Worm (Caenorhabditis elegans) whole organism, L1 larva: ENCODE measurements around the gene prkl-1.
A peak's percentile ranks its signal among the peaks of the same experiment; 100 is the strongest.

Experiments used
- C04F5.9 ChIP-seq: sonication (generic microtip); optimal IDR thresholded peaks from 2 replicates; lab custom pipeline; 2016; ENCODE audit warnings: missing genetic modification characterization, missing compliant biosample characterization
- C16A3.4 ChIP-seq: fragments of 150-350 bp; optimal IDR thresholded peaks from 2 replicates; lab custom pipeline; 2014; ENCODE audit warnings: missing biosample characterization, missing genetic modification characterization
- F16B12.6 ChIP-seq: fragments of 150-350 bp; optimal IDR thresholded peaks from 2 replicates; lab custom pipeline; 2014; ENCODE audit warnings: missing biosample characterization, missing genetic modification characterization
- Y116A8C.19 ChIP-seq: sonication (generic microtip); optimal IDR thresholded peaks from 2 replicates; lab custom pipeline; 2016; ENCODE audit warnings: missing compliant biosample characterization, missing genetic modification characterization, borderline replicate concordance
- aha-1 ChIP-seq: fragments of 150-350 bp; optimal IDR thresholded peaks from 2 replicates; lab custom pipeline; 2014; ENCODE audit warnings: missing biosample characterization, missing genetic modification characterization
- alr-1 ChIP-seq: fragments of 200-800 bp; sonication (Bioruptor generic); optimal IDR thresholded peaks from 2 replicates; lab custom pipeline; 2018; ENCODE audit warnings: borderline replicate concordance, mild to moderate bottlenecking, missing genetic modification characterization, missing compliant biosample characterization
- aly-2 ChIP-seq: fragments of 150-350 bp; optimal IDR thresholded peaks from 2 replicates; lab custom pipeline; 2014; ENCODE audit warnings: missing biosample characterization, missing genetic modification characterization
- ama-1 ChIP-seq: fragments of 150-350 bp; optimal IDR thresholded peaks from 2 replicates; lab custom pipeline; 2014
- blmp-1 ChIP-seq: fragments of 150-350 bp; optimal IDR thresholded peaks from 2 replicates; lab custom pipeline; 2014; ENCODE audit warnings: missing biosample characterization, missing genetic modification characterization
- ceh-63 ChIP-seq: fragments of 200-800 bp; sonication (Bioruptor generic); optimal IDR thresholded peaks from 2 replicates; lab custom pipeline; 2018; ENCODE audit warnings: mild to moderate bottlenecking, missing genetic modification characterization, missing compliant biosample characterization
- ceh-8 ChIP-seq: fragments of 200-800 bp; sonication (Bioruptor generic); optimal IDR thresholded peaks from 2 replicates; lab custom pipeline; 2018; ENCODE audit warnings: mild to moderate bottlenecking, missing genetic modification characterization, moderate library complexity, missing compliant biosample characterization
- ceh-90 ChIP-seq: sonication (generic microtip); optimal IDR thresholded peaks from 2 replicates; lab custom pipeline; 2016; ENCODE audit warnings: missing genetic modification characterization, missing compliant biosample characterization
- ces-1 ChIP-seq: fragments of 150-350 bp; optimal IDR thresholded peaks from 2 replicates; lab custom pipeline; 2014; ENCODE audit warnings: missing biosample characterization, missing genetic modification reagents, missing genetic modification characterization
- dpl-1 ChIP-seq, 3 experiments: fragments of 150-350 bp in 2 of 3; sonication (generic microtip) in 1 of 3; optimal IDR thresholded peaks; 2 replicates each; lab custom pipeline; 2014 to 2017; ENCODE audit warnings: missing biosample characterization in 3 of 3, missing genetic modification characterization in 3 of 3, missing genetic modification reagents in 3 of 3
- efl-3 ChIP-seq: fragments of 200-800 bp; sonication (Bioruptor generic); optimal IDR thresholded peaks from 2 replicates; lab custom pipeline; 2018; ENCODE audit warnings: mild to moderate bottlenecking, missing genetic modification characterization, missing compliant biosample characterization
- egl-13 ChIP-seq: sonication (generic microtip); optimal IDR thresholded peaks from 2 replicates; lab custom pipeline; 2016; ENCODE audit warnings: missing genotype, missing genetic modification reagents, missing genetic modification characterization, missing compliant biosample characterization
- egl-27 ChIP-seq, 2 experiments: fragments of 150-350 bp in 1 of 2; sonication (generic microtip); optimal IDR thresholded peaks; 3 replicates each; lab custom pipeline; 2017 to 2018; ENCODE audit warnings: missing biosample characterization in 2 of 2, missing genetic modification characterization in 2 of 2, missing genetic modification reagents in 2 of 2
- elt-2 ChIP-seq: sonication (generic microtip); optimal IDR thresholded peaks from 2 replicates; lab custom pipeline; 2016; ENCODE audit warnings: missing genetic modification characterization, mild to moderate bottlenecking, inconsistent platforms, missing compliant biosample characterization, missing genetic modification reagents
- elt-3 ChIP-seq, 6 experiments: fragments of 150-350 bp in 1 of 6; sonication (generic microtip); optimal IDR thresholded peaks; 2 replicates each; lab custom pipeline; 2017 to 2018; ENCODE audit warnings: missing biosample characterization in 6 of 6, missing genetic modification characterization in 6 of 6, inconsistent platforms in 1 of 6
- ets-5 ChIP-seq: fragments of 200-800 bp; sonication (Bioruptor generic); IDR thresholded peaks from 2 replicates; pipeline ENCODE4 v1.3.6; 2022; ENCODE audit warnings: missing genetic modification characterization, missing compliant biosample characterization
- fkh-8 ChIP-seq: sonication (generic microtip); optimal IDR thresholded peaks from 2 replicates; lab custom pipeline; 2016; ENCODE audit warnings: mild to moderate bottlenecking, missing genetic modification characterization, missing compliant biosample characterization
- grh-1 ChIP-seq: fragments of 200-800 bp; sonication (Bioruptor generic); IDR thresholded peaks from 2 replicates; pipeline ENCODE4 v1.3.6; 2022; ENCODE audit warnings: missing genetic modification reagents, missing genetic modification characterization, missing compliant biosample characterization
- hlh-17 ChIP-seq: fragments of 200-800 bp; sonication (Bioruptor generic); optimal IDR thresholded peaks from 2 replicates; lab custom pipeline; 2018; ENCODE audit warnings: missing genetic modification characterization, mild to moderate bottlenecking, missing compliant biosample characterization, moderate library complexity, borderline replicate concordance
- hpl-2 ChIP-seq: fragments of 150-350 bp; optimal IDR thresholded peaks from 2 replicates; lab custom pipeline; 2014; ENCODE audit warnings: missing biosample characterization, missing genetic modification reagents, missing genetic modification characterization
- isw-1 ChIP-seq: fragments of 200-800 bp; sonication (Bioruptor generic); IDR thresholded peaks from 2 replicates; pipeline ENCODE4 v1.3.6; 2022; ENCODE audit warnings: missing genetic modification characterization, missing compliant biosample characterization
- lin-13 ChIP-seq: fragments of 150-350 bp; optimal IDR thresholded peaks from 2 replicates; lab custom pipeline; 2014; ENCODE audit warnings: missing biosample characterization, missing genetic modification reagents, missing genetic modification characterization
- lin-15B ChIP-seq: fragments of 150-350 bp; sonication (generic microtip); optimal IDR thresholded peaks from 3 replicates; lab custom pipeline; 2014; ENCODE audit warnings: missing biosample characterization, missing genetic modification characterization
- mdl-1 ChIP-seq, 2 experiments: fragments of 150-350 bp; optimal IDR thresholded peaks; 2 replicates each; lab custom pipeline; 2014 to 2017; ENCODE audit warnings: missing biosample characterization in 2 of 2, missing genetic modification characterization in 2 of 2, inconsistent platforms in 1 of 2
- mef-2 ChIP-seq: fragments of 150-350 bp; optimal IDR thresholded peaks from 2 replicates; lab custom pipeline; 2014; ENCODE audit warnings: missing biosample characterization, missing genetic modification characterization
- mep-1 ChIP-seq: fragments of 150-350 bp; optimal IDR thresholded peaks from 2 replicates; lab custom pipeline; 2014; ENCODE audit warnings: missing biosample characterization, missing genetic modification characterization
- nhr-11 ChIP-seq: fragments of 150-350 bp; optimal IDR thresholded peaks from 2 replicates; lab custom pipeline; 2014; ENCODE audit warnings: missing biosample characterization, missing genetic modification characterization
- nhr-19 ChIP-seq: fragments of 200-800 bp; sonication (Bioruptor generic); conservative IDR thresholded peaks from 2 replicates; pipeline ENCODE4 v1.3.6; 2022; ENCODE audit warnings: missing genetic modification characterization, missing compliant biosample characterization
- nhr-20 ChIP-seq: sonication (generic microtip); optimal IDR thresholded peaks from 2 replicates; lab custom pipeline; 2016; ENCODE audit warnings: mild to moderate bottlenecking, missing genetic modification characterization, missing compliant biosample characterization
- nhr-237 ChIP-seq: fragments of 150-350 bp; optimal IDR thresholded peaks from 2 replicates; lab custom pipeline; 2014; ENCODE audit warnings: missing biosample characterization, missing genetic modification characterization
- nhr-28 ChIP-seq: fragments of 150-350 bp; optimal IDR thresholded peaks from 2 replicates; lab custom pipeline; 2014; ENCODE audit warnings: missing biosample characterization, missing genetic modification characterization
- nhr-47 ChIP-seq: sonication (generic microtip); optimal IDR thresholded peaks from 2 replicates; lab custom pipeline; 2016; ENCODE audit warnings: mild to moderate bottlenecking, missing genetic modification characterization, moderate library complexity, missing compliant biosample characterization
- nhr-76 ChIP-seq: sonication (generic microtip); optimal IDR thresholded peaks from 2 replicates; lab custom pipeline; 2017; ENCODE audit warnings: missing biosample characterization, missing genetic modification characterization
- nhr-77 ChIP-seq: fragments of 150-350 bp; optimal IDR thresholded peaks from 2 replicates; lab custom pipeline; 2014; ENCODE audit warnings: missing biosample characterization, missing genetic modification characterization
- nhr-90 ChIP-seq: sonication (generic microtip); optimal IDR thresholded peaks from 2 replicates; lab custom pipeline; 2016; ENCODE audit warnings: mild to moderate bottlenecking, missing genetic modification characterization, missing compliant biosample characterization; ENCODE audit not compliant: poor library complexity
- pag-3 ChIP-seq: sonication (generic microtip); optimal IDR thresholded peaks from 2 replicates; lab custom pipeline; 2017; ENCODE audit warnings: missing genetic modification characterization, mild to moderate bottlenecking, missing compliant biosample characterization, antibody characterized with exemption, borderline replicate concordance; ENCODE audit not compliant: insufficient read depth
- pqm-1 ChIP-seq: sonication (generic microtip); optimal IDR thresholded peaks from 3 replicates; lab custom pipeline; 2017; ENCODE audit warnings: missing biosample characterization, missing genetic modification characterization
- rnt-1 ChIP-seq: sonication (generic microtip); optimal IDR thresholded peaks from 2 replicates; lab custom pipeline; 2016; ENCODE audit warnings: mild to moderate bottlenecking, missing genetic modification characterization, moderate library complexity, missing compliant biosample characterization
- snpc-4 ChIP-seq: fragments of 150-350 bp; optimal IDR thresholded peaks from 2 replicates; lab custom pipeline; 2014; ENCODE audit warnings: missing biosample characterization, missing genetic modification characterization
- sox-4 ChIP-seq: sonication (generic microtip); optimal IDR thresholded peaks from 2 replicates; lab custom pipeline; 2016; ENCODE audit warnings: missing genetic modification characterization, missing compliant biosample characterization
- sup-37 ChIP-seq: fragments of 200-800 bp; sonication (Bioruptor generic); optimal IDR thresholded peaks from 2 replicates; lab custom pipeline; 2018; ENCODE audit warnings: mild to moderate bottlenecking, missing genetic modification characterization, missing compliant biosample characterization
- swsn-7 ChIP-seq: sonication (generic microtip); optimal IDR thresholded peaks from 2 replicates; lab custom pipeline; 2016; ENCODE audit warnings: missing genetic modification characterization, missing compliant biosample characterization
- tlp-1 ChIP-seq: fragments of 150-350 bp; optimal IDR thresholded peaks from 2 replicates; lab custom pipeline; 2014; ENCODE audit warnings: missing biosample characterization, missing genetic modification characterization
- unc-130 ChIP-seq: fragments of 150-350 bp; optimal IDR thresholded peaks from 2 replicates; lab custom pipeline; 2017; ENCODE audit warnings: missing biosample characterization, missing genetic modification characterization, inconsistent platforms
- unc-30 ChIP-seq: sonication (generic microtip); optimal IDR thresholded peaks from 2 replicates; lab custom pipeline; 2017; ENCODE audit warnings: missing biosample characterization, missing genetic modification characterization
- unc-86 ChIP-seq: sonication (generic microtip); optimal IDR thresholded peaks from 2 replicates; lab custom pipeline; 2016; ENCODE audit warnings: missing genetic modification characterization, missing compliant biosample characterization
- unc-98 ChIP-seq: fragments of 200-800 bp; sonication (Bioruptor generic); IDR thresholded peaks from 2 replicates; pipeline ENCODE4 v1.3.6; 2022; ENCODE audit warnings: missing genetic modification characterization, missing compliant biosample characterization
- vab-15 ChIP-seq: sonication (generic microtip); optimal IDR thresholded peaks from 2 replicates; lab custom pipeline; 2017; ENCODE audit warnings: missing genotype, mild to moderate bottlenecking, missing genetic modification characterization, missing compliant biosample characterization
- ztf-11 ChIP-seq, 2 experiments: sonication (generic microtip); optimal IDR thresholded peaks; 2 replicates each; lab custom pipeline; 2016 to 2017; ENCODE audit warnings: missing genetic modification characterization in 2 of 2, missing biosample characterization in 1 of 2, missing compliant biosample characterization in 1 of 2
- ztf-4 ChIP-seq: fragments of 150-350 bp; optimal IDR thresholded peaks from 2 replicates; lab custom pipeline; 2014; ENCODE audit warnings: missing biosample characterization, missing genetic modification characterization

Gene prkl-1

ce11 chrIV:7020630-7021029, 33.9 kb upstream of the prkl-1 start (continued):
- TF ChIP-seq nhr-28 (tag; lab: Kevin White, UChicago) (no peak), pqm-1 (tag; lab: Kevin White, UChicago) (no peak), efl-3 (GFP tag; lab: Kevin White, UChicago) (no peak), sox-4 (tag; lab: Kevin White, UChicago) (no peak), ceh-63 (no peak), nhr-76 (no peak), ets-5 (GFP tag; lab: Robert Waterston, UW) (no peak), aly-2 (tag; lab: Kevin White, UChicago) (no peak), fkh-8 (tag; lab: Kevin White, UChicago) (no peak), pag-3 (tag; lab: Kevin White, UChicago) (no peak), grh-1 (no peak), ztf-4 (no peak), unc-130 (tag; lab: Kevin White, UChicago) (peak; percentile 43), vab-15 (no peak), nhr-20 (tag; lab: Kevin White, UChicago) (peak; percentile 59), nhr-19 (peak; percentile 22; the same call in 1 of the 2 replicates), swsn-7 (tag; lab: Kevin White, UChicago) (no peak), unc-30 (tag; lab: Kevin White, UChicago) (no peak), Y116A8C.19 (tag; lab: Kevin White, UChicago) (no peak), sup-37 (GFP tag; lab: Kevin White, UChicago) (no peak), egl-13 (no peak), ceh-8 (no peak), aha-1 (tag; lab: Kevin White, UChicago) (no peak), unc-98 (GFP tag; lab: Robert Waterston, UW) (no peak), elt-2 (tag; lab: Kevin White, UChicago) (peak; percentile 80), isw-1 (GFP tag; lab: Robert Waterston, UW) (no peak), egl-27 (tag; optimal IDR thresholded peaks at IDR 0.05; lab: Kevin White, UChicago) (no peak), unc-86 (tag; lab: Kevin White, UChicago) (no peak), C16A3.4 (tag; lab: Kevin White, UChicago) (peak; percentile 24), rnt-1 (tag; lab: Kevin White, UChicago) (no peak), mep-1 (tag; lab: Kevin White, UChicago) (peak; percentile 17), C04F5.9 (tag; lab: Kevin White, UChicago) (no peak), alr-1 (tag; lab: Kevin White, UChicago) (no peak), ceh-90 (tag; lab: Kevin White, UChicago) (no peak), ces-1 (GFP tag; lab: Kevin White, UChicago) (no peak), hlh-17 (GFP tag; lab: Kevin White, UChicago) (no peak), nhr-11 (tag; lab: Kevin White, UChicago) (no peak), F16B12.6 (tag; lab: Kevin White, UChicago) (no peak), lin-15B (tag; lab: Kevin White, UChicago) (no peak), lin-13 (GFP tag; lab: Kevin White, UChicago) (no peak), ama-1 (lab: Kevin White, UChicago) (no peak), nhr-47 (tag; lab: Kevin White, UChicago) (no peak), elt-3 (tag; optimal IDR thresholded peaks at IDR 0.05; lab: Kevin White, UChicago) (peak in 2 of 6 experiments; percentile 37 to 83), blmp-1 (tag; lab: Kevin White, UChicago) (peak; percentile 65), snpc-4 (tag; lab: Kevin White, UChicago) (no peak), mef-2 (tag; lab: Kevin White, UChicago) (no peak), hpl-2 (GFP tag; lab: Kevin White, UChicago) (no peak), nhr-77 (no peak), nhr-90 (tag; lab: Kevin White, UChicago) (peak; percentile 28), mdl-1 (tag; optimal IDR thresholded peaks at IDR 0.05; lab: Kevin White, UChicago) (peak in 1 of 2 experiments; percentile 41), nhr-237 (no peak), dpl-1 (GFP tag; optimal IDR thresholded peaks at IDR 0.05; lab: Kevin White, UChicago) (peak in 1 of 3 experiments; percentile 28), tlp-1 (tag; lab: Kevin White, UChicago) (no peak), ztf-11 (tag; optimal IDR thresholded peaks at IDR 0.05; lab: Kevin White, UChicago) (no peak)
